Worm (Caenorhabditis elegans) whole organism, young adult: ENCODE measurements around the gene T16G1.3.

Experiments used
- Y67H2A.10 ChIP-seq: fragments of 200-800 bp; sonication (Bioruptor generic); conservative IDR thresholded peaks from 2 replicates; pipeline ENCODE4 v1.3.6; 2022; ENCODE audit warnings: missing genetic modification reagents, missing genetic modification characterization, missing compliant biosample characterization
- ZK185.1 ChIP-seq: sonication (generic microtip); optimal IDR thresholded peaks from 2 replicates; lab custom pipeline; 2016; ENCODE audit warnings: mild to moderate bottlenecking, missing genetic modification characterization, missing compliant biosample characterization; ENCODE audit not compliant: poor library complexity, severe bottlenecking
- ama-1 ChIP-seq, 3 experiments: fragments of 150-350 bp in 1 of 3; sonication (generic microtip) in 2 of 3; optimal IDR thresholded peaks; 2 replicates each; lab custom pipeline; 2014 to 2018; ENCODE audit warnings: missing biosample characterization in 2 of 3, missing genetic modification characterization in 2 of 3, missing genetic modification reagents in 2 of 3
- attf-6 ChIP-seq: fragments of 200-800 bp; sonication (Bioruptor generic); IDR thresholded peaks from 2 replicates; pipeline ENCODE4 v1.3.6; 2022; ENCODE audit warnings: missing genetic modification reagents, missing genetic modification characterization, missing compliant biosample characterization
- bed-1 ChIP-seq: fragments of 200-800 bp; sonication (Bioruptor generic); IDR thresholded peaks from 2 replicates; pipeline ENCODE4 v1.3.6; 2022; ENCODE audit warnings: missing genetic modification reagents, missing genetic modification characterization, missing compliant biosample characterization
- bed-2 ChIP-seq: fragments of 200-800 bp; sonication (Bioruptor generic); IDR thresholded peaks from 2 replicates; pipeline ENCODE4 v1.3.6; 2022; ENCODE audit warnings: missing genetic modification reagents, missing genetic modification characterization, missing compliant biosample characterization
- ceh-100 ChIP-seq: fragments of 200-800 bp; sonication (Bioruptor generic); IDR thresholded peaks from 2 replicates; pipeline ENCODE4 v1.3.6; 2022; ENCODE audit warnings: missing genetic modification reagents, missing genetic modification characterization, missing compliant biosample characterization
- ets-4 ChIP-seq: fragments of 200-800 bp; sonication (Bioruptor generic); optimal IDR thresholded peaks from 2 replicates; lab custom pipeline; 2018; ENCODE audit warnings: mild to moderate bottlenecking, missing genetic modification characterization, missing compliant biosample characterization
- let-526 ChIP-seq: fragments of 200-800 bp; sonication (Bioruptor generic); IDR thresholded peaks from 2 replicates; pipeline ENCODE4 v1.3.6; 2022; ENCODE audit warnings: missing genetic modification reagents, missing genetic modification characterization, missing compliant biosample characterization
- let-607 ChIP-seq, 2 experiments: fragments of 200-800 bp in 1 of 2; sonication (Bioruptor generic) in 1 of 2; sonication (generic microtip) in 1 of 2; optimal IDR thresholded peaks; 2 replicates each; lab custom pipeline; 2016 to 2018; ENCODE audit warnings: mild to moderate bottlenecking in 2 of 2, missing compliant biosample characterization in 2 of 2, missing genetic modification characterization in 2 of 2, moderate library complexity in 2 of 2, missing genotype in 1 of 2
- madf-10 ChIP-seq: sonication (generic microtip); optimal IDR thresholded peaks from 2 replicates; lab custom pipeline; 2016; ENCODE audit warnings: mild to moderate bottlenecking, missing genetic modification characterization, missing compliant biosample characterization
- mes-4 ChIP-seq: sonication (generic microtip); optimal IDR thresholded peaks from 2 replicates; lab custom pipeline; 2016; ENCODE audit warnings: missing genotype, missing genetic modification characterization, missing compliant biosample characterization
- nhr-27 ChIP-seq: fragments of 200-800 bp; sonication (Bioruptor generic); optimal IDR thresholded peaks from 2 replicates; lab custom pipeline; 2018; ENCODE audit warnings: mild to moderate bottlenecking, missing genetic modification characterization, moderate library complexity, missing compliant biosample characterization
- unc-62 ChIP-seq: fragments of 150-350 bp; optimal IDR thresholded peaks from 2 replicates; lab custom pipeline; 2014; ENCODE audit warnings: missing biosample characterization, missing genetic modification reagents, missing genetic modification characterization

- TF ChIP-seq madf-10 (tag; lab: Kevin White, UChicago) = no peak
- TF ChIP-seq ets-4 (GFP tag; lab: Kevin White, UChicago) = no peak
- no peak for TF ChIP-seq attf-6 (GFP tag; lab: Robert Waterston, UW)
- no peak for TF ChIP-seq nhr-27 (tag; lab: Kevin White, UChicago)
- TF ChIP-seq unc-62 (GFP tag; lab: Kevin White, UChicago) = no peak
- no peak for TF ChIP-seq mes-4 (tag; lab: Kevin White, UChicago)
- no peak for TF ChIP-seq bed-1 (GFP tag; lab: Robert Waterston, UW)
- no peak for TF ChIP-seq let-526 (GFP tag; lab: Robert Waterston, UW)
- no peak for TF ChIP-seq ZK185.1
- no peak for TF ChIP-seq let-607 (tag; optimal IDR thresholded peaks at IDR 0.05; lab: Kevin White, UChicago)
- TF ChIP-seq ama-1 (optimal IDR thresholded peaks at IDR 0.05; lab: Kevin White, UChicago) = no peak
- TF ChIP-seq ama-1 (GFP tag; optimal IDR thresholded peaks at IDR 0.05; lab: Kevin White, UChicago) = no peak
- no peak for TF ChIP-seq Y67H2A.10 (GFP tag; lab: Robert Waterston, UW)
- no peak for TF ChIP-seq bed-2 (GFP tag; lab: Robert Waterston, UW)
- no peak for TF ChIP-seq ceh-100
Observed at ce11 chrV:12928929-12929532, 15.1 kb downstream of the T16G1.3 start, which contains the start of gene T16G1.2.
